Fruit fly (Drosophila melanogaster): Measurements from ENCODE around the gene sowah.

The sowah gene

DNA sequence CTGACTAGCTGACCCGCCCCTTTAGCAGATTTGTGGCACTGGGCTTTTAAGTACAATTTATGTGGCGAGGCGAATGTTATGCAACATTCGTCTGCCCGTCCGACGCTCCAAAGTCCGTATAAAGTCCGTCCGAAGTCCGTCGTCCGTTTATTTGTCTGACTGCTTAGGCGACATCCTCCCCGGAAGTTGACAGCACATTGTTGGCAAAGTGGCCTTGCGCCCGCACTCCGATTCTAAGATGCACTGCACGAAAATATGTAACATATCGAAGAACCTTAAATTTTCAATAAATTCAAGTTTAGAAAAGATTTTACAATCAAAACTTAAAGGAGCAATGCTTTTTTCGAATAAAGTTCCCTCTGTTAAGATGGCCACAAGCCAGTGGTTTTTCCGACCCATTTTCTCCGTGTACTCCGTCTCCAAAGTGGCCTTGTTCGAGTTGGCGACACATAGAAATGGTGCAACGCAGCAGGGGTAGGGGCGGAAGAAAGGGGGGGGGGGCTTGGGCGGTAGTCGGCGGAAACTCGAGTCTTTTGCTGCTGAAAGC is 46.6 kb upstream of the sowah start (continued):
- TF ChIP-seq Spps (tag; optimal IDR thresholded peaks at IDR 0.05) (no peak), dmrt99B (tag; optimal IDR thresholded peaks at IDR 0.05) (peak; percentile 56), tap (tag; optimal IDR thresholded peaks at IDR 0.05) (no peak), CG7987 (GFP tag; optimal IDR thresholded peaks at IDR 0.05) (no peak), CG1024 (GFP tag; IDR thresholded peaks at IDR 0.05) (no peak), oc (tag; optimal IDR thresholded peaks at IDR 0.05) (no peak), sima (GFP tag; optimal IDR thresholded peaks at IDR 0.05) (no peak), crc (GFP tag; optimal IDR thresholded peaks at IDR 0.05) (no peak), Sry-β (GFP tag; optimal IDR thresholded peaks at IDR 0.05) (no peak), row (GFP tag; IDR thresholded peaks at IDR 0.05) (peak; percentile 57), E2f2 (GFP tag; IDR thresholded peaks at IDR 0.05) (no peak), Hsf (GFP tag; optimal IDR thresholded peaks at IDR 0.05) (no peak), al (GFP tag; IDR thresholded peaks at IDR 0.05) (no peak), ATbp (GFP tag; optimal IDR thresholded peaks at IDR 0.05) (peak; percentile 45), Bgb (GFP tag; IDR thresholded peaks at IDR 0.05; ENCODE audit: partially characterized antibody) (no peak), Hr3 (GFP tag; optimal IDR thresholded peaks at IDR 0.05) (no peak), Aef1 (GFP tag; IDR thresholded peaks at IDR 0.05) (no peak), CG7271 (tag; optimal IDR thresholded peaks at IDR 0.05) (no peak), CG10543 (GFP tag; optimal IDR thresholded peaks at IDR 0.05) (no peak), tna (GFP tag; IDR thresholded peaks at IDR 0.05; ENCODE audit: partially characterized antibody) (no peak), Hr51 (GFP tag; optimal IDR thresholded peaks at IDR 0.05) (no peak), Fer2 (tag; optimal IDR thresholded peaks at IDR 0.05) (no peak), Hmx (GFP tag; optimal IDR thresholded peaks at IDR 0.05) (no peak), fd96Cb (tag; optimal IDR thresholded peaks at IDR 0.05) (peak; percentile 28), MESR4 (GFP tag; optimal IDR thresholded peaks at IDR 0.05) (no peak), tll (GFP tag; optimal IDR thresholded peaks at IDR 0.05) (no peak), hkb (optimal IDR thresholded peaks at IDR 0.05) (no peak), hkb (GFP tag; IDR thresholded peaks at IDR 0.05) (0 out of 2 replicates have a peak, but pooled peaks have one; percentile 13), CG2199 (GFP tag; IDR thresholded peaks at IDR 0.05) (no peak), CG11723 (GFP tag; optimal IDR thresholded peaks at IDR 0.05) (no peak), Blimp-1 (GFP tag; optimal IDR thresholded peaks at IDR 0.05) (peak; percentile 60), Ssrp (tag; optimal IDR thresholded peaks at IDR 0.05) (peak; percentile 28), CG9609 (GFP tag; optimal IDR thresholded peaks at IDR 0.05) (no peak), stwl (tag; optimal IDR thresholded peaks at IDR 0.05) (no peak), Xrp1 (GFP tag; IDR thresholded peaks at IDR 0.05) (peak; percentile 40; the same call in 1 of the 2 replicates), Six4 (GFP tag; optimal IDR thresholded peaks at IDR 0.05) (no peak), sob (GFP tag; IDR thresholded peaks at IDR 0.05) (no peak), ttk (GFP tag; IDR thresholded peaks at IDR 0.05) (no peak), exex (tag; optimal IDR thresholded peaks at IDR 0.05) (no peak), NC2α (GFP tag; optimal IDR thresholded peaks at IDR 0.05) (no peak), Pdp1 (GFP tag; optimal IDR thresholded peaks at IDR 0.05) (peak; percentile 2 to 23), pzg (GFP tag; optimal IDR thresholded peaks at IDR 0.05) (no peak), Dll (GFP tag; IDR thresholded peaks at IDR 0.05; ENCODE audit: partially characterized antibody) (no peak), NFAT (GFP tag; IDR thresholded peaks at IDR 0.05) (no peak), danr (GFP tag; IDR thresholded peaks at IDR 0.05) (no peak), seq (GFP tag; IDR thresholded peaks at IDR 0.05) (no peak), CG10274 (GFP tag; optimal IDR thresholded peaks at IDR 0.05) (no peak), CG11695 (GFP tag; IDR thresholded peaks at IDR 0.05) (no peak), CoRest (tag; optimal IDR thresholded peaks at IDR 0.05) (peak; percentile 3), fd102C (GFP tag; optimal IDR thresholded peaks at IDR 0.05) (no peak)
